Fruit fly (Drosophila melanogaster): ENCODE data around the gene spri.

The spri gene

dm6 chrX:10582064-10582463, 3.2 kb downstream of the spri start:
- TF ChIP-seq CG1233 (GFP tag; optimal IDR thresholded peaks at IDR 0.05), result peak; percentile 65
- TF ChIP-seq CG8290 (GFP tag; optimal IDR thresholded peaks at IDR 0.05), result no peak
- TF ChIP-seq CG8290 (tag; optimal IDR thresholded peaks at IDR 0.05), result peak in 1 of 2 experiments; percentile 7
- no peak for TF ChIP-seq en (GFP tag; optimal IDR thresholded peaks at IDR 0.05)
- TF ChIP-seq dmrt99B (tag; optimal IDR thresholded peaks at IDR 0.05), result peak; percentile 14
- peak; percentile 65 for TF ChIP-seq Med (GFP tag)
- peak; percentile 87 for TF ChIP-seq sens (GFP tag)
- TF ChIP-seq CG8281 (tag; optimal IDR thresholded peaks at IDR 0.05), result no peak
- no peak for TF ChIP-seq CG10462 (GFP tag; optimal IDR thresholded peaks at IDR 0.05)
- no peak for TF ChIP-seq D (optimal IDR thresholded peaks at IDR 0.05)
- peak; percentile 36 for TF ChIP-seq D (GFP tag; optimal IDR thresholded peaks at IDR 0.05)
- TF ChIP-seq Bdp1 (GFP tag; optimal IDR thresholded peaks at IDR 0.05), result no peak
- peak in 1 of 3 experiments; percentile 22 for TF ChIP-seq lola (GFP tag; optimal IDR thresholded peaks at IDR 0.05)
- TF ChIP-seq CG3281 (GFP tag; optimal IDR thresholded peaks at IDR 0.05), result peak; percentile 33
- peak; percentile 8; the same call in 1 of the 2 replicates for TF ChIP-seq CG14014 (GFP tag; IDR thresholded peaks at IDR 0.05)
- no peak for TF ChIP-seq Trl (optimal IDR thresholded peaks at IDR 0.05)
- TF ChIP-seq Trl (GFP tag; optimal IDR thresholded peaks at IDR 0.05), result peak; percentile 60
- peak; percentile 19 for TF ChIP-seq CG12659 (GFP tag; optimal IDR thresholded peaks at IDR 0.05)
- TF ChIP-seq TFAM (GFP tag; optimal IDR thresholded peaks at IDR 0.05), result no peak
- peak; percentile 30 for TF ChIP-seq CHES-1-like (GFP tag; optimal IDR thresholded peaks at IDR 0.05)
- peak; percentile 82 for TF ChIP-seq ac (GFP tag; optimal IDR thresholded peaks at IDR 0.05)
- TF ChIP-seq caup (GFP tag; optimal IDR thresholded peaks at IDR 0.05; ENCODE audit: severe bottlenecking), result peak; percentile 22
- no peak for TF ChIP-seq hth (optimal IDR thresholded peaks at IDR 0.05)
- peak; percentile 64 for TF ChIP-seq PHDP (tag; optimal IDR thresholded peaks at IDR 0.05)
- TF ChIP-seq bab2 (GFP tag; optimal IDR thresholded peaks at IDR 0.05), result peak; percentile 38
- no peak for TF ChIP-seq NK7.1 (GFP tag; optimal IDR thresholded peaks at IDR 0.05)
- peak; percentile 27 for TF ChIP-seq CG13296 (GFP tag; optimal IDR thresholded peaks at IDR 0.05)
- TF ChIP-seq vfl (GFP tag; optimal IDR thresholded peaks at IDR 0.05), result no peak
- peak; percentile 36 for TF ChIP-seq Asciz (GFP tag; optimal IDR thresholded peaks at IDR 0.05)
- TF ChIP-seq mam (GFP tag; optimal IDR thresholded peaks at IDR 0.05), result no peak
- peak; percentile 25 for TF ChIP-seq tap (tag; optimal IDR thresholded peaks at IDR 0.05)
- peak; percentile 78 for TF ChIP-seq wek (GFP tag; optimal IDR thresholded peaks at IDR 0.05)
- no peak for TF ChIP-seq CG9817 (tag; optimal IDR thresholded peaks at IDR 0.05)
- TF ChIP-seq CG14710 (tag; optimal IDR thresholded peaks at IDR 0.05), result peak; percentile 19
- peak; percentile 54 for TF ChIP-seq gsb-n (tag; optimal IDR thresholded peaks at IDR 0.05)
- peak; percentile 23 for TF ChIP-seq CG13424 (tag; optimal IDR thresholded peaks at IDR 0.05)
- TF ChIP-seq run (tag; optimal IDR thresholded peaks at IDR 0.05), result peak; percentile 41
- TF ChIP-seq kni (GFP tag; optimal IDR thresholded peaks at IDR 0.05), result no peak
- TF ChIP-seq CG4328 (GFP tag; optimal IDR thresholded peaks at IDR 0.05), result peak; percentile 31
- peak; percentile 27 for TF ChIP-seq CG7271 (tag; optimal IDR thresholded peaks at IDR 0.05)
- peak; percentile 13 for TF ChIP-seq CG7556 (GFP tag; optimal IDR thresholded peaks at IDR 0.05)
- TF ChIP-seq CG17912 (GFP tag; optimal IDR thresholded peaks at IDR 0.05), result peak; percentile 29
- TF ChIP-seq unpg (GFP tag; optimal IDR thresholded peaks at IDR 0.05), result peak; percentile 61
- 0 out of 2 replicates have a peak, but pooled peaks have one; percentile 11 for TF ChIP-seq Xrp1 (GFP tag; IDR thresholded peaks at IDR 0.05)
- peak; percentile 46 for TF ChIP-seq CrebB (tag; optimal IDR thresholded peaks at IDR 0.05)
- TF ChIP-seq CG12769 (tag; optimal IDR thresholded peaks at IDR 0.05), result peak; percentile 30
- TF ChIP-seq Kr (GFP tag; optimal IDR thresholded peaks at IDR 0.05), result peak; percentile 58
- TF ChIP-seq hkb (optimal IDR thresholded peaks at IDR 0.05), result no peak
- peak; percentile 24; the same call in 1 of the 2 replicates for TF ChIP-seq hkb (GFP tag; IDR thresholded peaks at IDR 0.05)
- peak; percentile 20 for TF ChIP-seq grn (GFP tag; optimal IDR thresholded peaks at IDR 0.05)
- peak; percentile 23 for TF ChIP-seq CG15269 (tag; optimal IDR thresholded peaks at IDR 0.05)
- TF ChIP-seq CG3407 (GFP tag; optimal IDR thresholded peaks at IDR 0.05), result peak; percentile 62

Measured in whole organism, embryonic.